Worm (Caenorhabditis elegans): ENCODE measurements around the gene nlp-76.

Gene nlp-76

ce11 chrX:12693150-12693589, 29.5 kb upstream of the nlp-76 start:
- TF ChIP-seq ZK185.1 (tag; optimal IDR thresholded peaks at IDR 0.05; ENCODE audit: poor library complexity, severe bottlenecking) (peak; percentile 28), ama-1 (optimal IDR thresholded peaks at IDR 0.05) (no peak), ama-1 (GFP tag; optimal IDR thresholded peaks at IDR 0.05) (peak in 1 of 2 experiments; percentile 50), rcor-1 (GFP tag; IDR thresholded peaks at IDR 0.05) (no peak), lin-35 (GFP tag; optimal IDR thresholded peaks at IDR 0.05) (peak in 1 of 3 experiments; percentile 7)

ce11 chrX:12691740-12692383, 28.2 kb upstream of the nlp-76 start:
- TF ChIP-seq madf-3 (GFP tag; IDR thresholded peaks at IDR 0.05) = 0 out of 2 replicates have a peak, but pooled peaks have one; percentile 32
- TF ChIP-seq bed-1 (GFP tag; IDR thresholded peaks at IDR 0.05) = no peak
- peak; percentile 18 for TF ChIP-seq ama-1 (optimal IDR thresholded peaks at IDR 0.05)
- TF ChIP-seq ama-1 (GFP tag; optimal IDR thresholded peaks at IDR 0.05) = peak in 1 of 2 experiments; percentile 54
- no peak for TF ChIP-seq F22D6.2 (tag; optimal IDR thresholded peaks at IDR 0.05)

- TF ChIP-seq nhr-80 (tag; optimal IDR thresholded peaks at IDR 0.05) = peak; percentile 85
- TF ChIP-seq tbx-9 (tag; optimal IDR thresholded peaks at IDR 0.05; ENCODE audit: borderline replicate concordance) = no peak
- TF ChIP-seq cebp-1 (GFP tag; IDR thresholded peaks at IDR 0.05) = no peak
- peak; percentile 72 for TF ChIP-seq cebp-1 (tag; optimal IDR thresholded peaks at IDR 0.05)
- TF ChIP-seq let-607 (tag; optimal IDR thresholded peaks at IDR 0.05) = peak in 1 of 2 experiments; percentile 67
These were observed 27.6 kb upstream of the nlp-76 start, which contains the start of gene ugt-50 for ce11 chrX:12691306-12691705. Gene ugt-50, plus strand, starts transcription at chrX:12691573.

ce11 chrX:12690346-12690745, 26.6 kb upstream of the nlp-76 start:
- TF ChIP-seq nhr-80 (tag; optimal IDR thresholded peaks at IDR 0.05) = peak; percentile 80
- 0 out of 2 replicates have a peak, but pooled peaks have one; percentile 11 for TF ChIP-seq mcd-1 (GFP tag; IDR thresholded peaks at IDR 0.05)
- no peak for TF ChIP-seq gei-17 (GFP tag; optimal IDR thresholded peaks at IDR 0.05)
- TF ChIP-seq lin-40 (tag; optimal IDR thresholded peaks at IDR 0.05) = peak; percentile 41
- TF ChIP-seq K11D2.4 (GFP tag; IDR thresholded peaks at IDR 0.05) = no peak
- no peak for TF ChIP-seq Y56A3A.18 (GFP tag; IDR thresholded peaks at IDR 0.05)
- peak; percentile 21 to 45 for TF ChIP-seq let-607 (tag; optimal IDR thresholded peaks at IDR 0.05)
- no peak for TF ChIP-seq F22D6.2 (tag; optimal IDR thresholded peaks at IDR 0.05)
- TF ChIP-seq rec-8 (tag; optimal IDR thresholded peaks at IDR 0.05) = no peak
- TF ChIP-seq attf-5 (GFP tag; optimal IDR thresholded peaks at IDR 0.05) = peak; percentile 5
- TF ChIP-seq lin-35 (GFP tag; optimal IDR thresholded peaks at IDR 0.05) = peak in 1 of 3 experiments; percentile 30
- TF ChIP-seq cebp-1 (GFP tag; IDR thresholded peaks at IDR 0.05) = no peak
- TF ChIP-seq cebp-1 (tag; optimal IDR thresholded peaks at IDR 0.05) = peak; percentile 36
- TF ChIP-seq rcor-1 (GFP tag; IDR thresholded peaks at IDR 0.05) = no peak
- 0 out of 2 replicates have a peak, but pooled peaks have one; percentile 17 for TF ChIP-seq zfh-2 (GFP tag; conservative IDR thresholded peaks at IDR 0.05)
- peak; percentile 25 for TF ChIP-seq unc-62 (GFP tag; optimal IDR thresholded peaks at IDR 0.05)
- TF ChIP-seq nfya-2 (GFP tag; IDR thresholded peaks at IDR 0.05) = no peak
- TF ChIP-seq F39B2.1 (GFP tag; IDR thresholded peaks at IDR 0.05) = no peak
- TF ChIP-seq dox-1 (GFP tag; IDR thresholded peaks at IDR 0.05) = peak; percentile 52; the same call in 1 of the 2 replicates
- TF ChIP-seq lir-1 (GFP tag; conservative IDR thresholded peaks at IDR 0.05) = no peak
- peak; percentile 36; the same call in 1 of the 2 replicates for TF ChIP-seq B0336.3 (GFP tag; IDR thresholded peaks at IDR 0.05)
- TF ChIP-seq ztf-22 (GFP tag; optimal IDR thresholded peaks at IDR 0.05) = peak; percentile 24
- TF ChIP-seq snpc-1.3 (tag; optimal IDR thresholded peaks at IDR 0.05; ENCODE audit: insufficient read depth) = no peak
- TF ChIP-seq tbp1 (GFP tag; optimal IDR thresholded peaks at IDR 0.05) = peak; percentile 21
- no peak for TF ChIP-seq snpc-4 (GFP tag; optimal IDR thresholded peaks at IDR 0.05)
- TF ChIP-seq snpc-4 (tag; optimal IDR thresholded peaks at IDR 0.05) = no peak
- TF ChIP-seq nhr-90 (tag; optimal IDR thresholded peaks at IDR 0.05) = peak; percentile 39
- TF ChIP-seq sea-2 (GFP tag; IDR thresholded peaks at IDR 0.05) = no peak
- TF ChIP-seq B0019.2 (GFP tag; conservative IDR thresholded peaks at IDR 0.05) = no peak
- peak; percentile 37; the same call in 1 of the 2 replicates for TF ChIP-seq nfyb-1 (GFP tag; IDR thresholded peaks at IDR 0.05)
- peak; percentile 8 for TF ChIP-seq madf-10 (tag; optimal IDR thresholded peaks at IDR 0.05)
- no peak for TF ChIP-seq ztf-6 (GFP tag; IDR thresholded peaks at IDR 0.05)
- no peak for TF ChIP-seq B0035.1 (tag; optimal IDR thresholded peaks at IDR 0.05)

Measured in whole organism, young adult.